Fruit fly (Drosophila melanogaster) whole organism, embryonic: ENCODE measurements around the gene cdi.

Source experiments
- Aef1 ChIP-seq: fragments of 200-800 bp; sonication (Bioruptor generic); IDR thresholded peaks from 3 replicates; pipeline ENCODE4 v1.3.6; 2022; ENCODE audit warnings: missing biosample characterization, missing genetic modification characterization
- Asciz ChIP-seq: fragments of 200-800 bp; sonication (Bioruptor generic); optimal IDR thresholded peaks from 2 replicates; lab custom pipeline; 2017; ENCODE audit warnings: missing biosample characterization, mild to moderate bottlenecking, missing genetic modification characterization, missing genetic modification reagents
- Bgb ChIP-seq: fragments of 200-800 bp; sonication (Bioruptor generic); IDR thresholded peaks from 2 replicates; pipeline ENCODE4 v1.3.6; 2022; ENCODE audit warnings: missing biosample characterization, missing genetic modification characterization; ENCODE audit not compliant: partially characterized antibody
- CG11504 ChIP-seq: fragments of 200-800 bp; sonication (Bioruptor generic); optimal IDR thresholded peaks from 3 replicates; lab custom pipeline; 2019; ENCODE audit warnings: missing biosample characterization, mild to moderate bottlenecking, missing genetic modification characterization, moderate library complexity
- CG11695 ChIP-seq: fragments of 200-800 bp; sonication (Bioruptor generic); IDR thresholded peaks from 3 replicates; pipeline ENCODE4 v1.3.6; 2022; ENCODE audit warnings: missing biosample characterization, missing genetic modification characterization
- CG15514 ChIP-seq: fragments of 200-800 bp; sonication (Bioruptor generic); optimal IDR thresholded peaks from 3 replicates; lab custom pipeline; 2017; ENCODE audit warnings: missing biosample characterization, missing genetic modification characterization, mild to moderate bottlenecking, moderate library complexity, missing genetic modification reagents
- CG15601 ChIP-seq: fragments of 200-800 bp; sonication (Bioruptor generic); optimal IDR thresholded peaks from 3 replicates; lab custom pipeline; 2019; ENCODE audit warnings: missing biosample characterization, mild to moderate bottlenecking, missing genetic modification characterization, moderate library complexity
- CG17359 ChIP-seq: fragments of 200-800 bp; sonication (Bioruptor generic); optimal IDR thresholded peaks from 3 replicates; lab custom pipeline; 2018; ENCODE audit warnings: missing biosample characterization, mild to moderate bottlenecking, missing genetic modification characterization, moderate library complexity
- CG2199 ChIP-seq: fragments of 200-800 bp; sonication (Bioruptor generic); IDR thresholded peaks from 3 replicates; pipeline ENCODE4 v1.3.6; 2022; ENCODE audit warnings: missing biosample characterization, missing genetic modification characterization
- CG2712 ChIP-seq: fragments of 200-800 bp; optimal IDR thresholded peaks from 3 replicates; lab custom pipeline; 2019; ENCODE audit warnings: missing biosample characterization, mild to moderate bottlenecking, missing genetic modification characterization, moderate library complexity
- CG34224 ChIP-seq: fragments of 200-800 bp; sonication (Bioruptor generic); IDR thresholded peaks from 3 replicates; pipeline ENCODE4 v1.3.6; 2022; ENCODE audit warnings: missing biosample characterization, missing genetic modification characterization; ENCODE audit not compliant: partially characterized antibody
- CG5953 ChIP-seq: fragments of 200-800 bp; sonication (Bioruptor generic); IDR thresholded peaks from 2 replicates; pipeline ENCODE4 v1.3.6; 2022; ENCODE audit warnings: missing biosample characterization, missing genetic modification characterization
- CG6175 ChIP-seq: fragments of 200-800 bp; sonication (Bioruptor generic); IDR thresholded peaks from 3 replicates; pipeline ENCODE4 v1.3.6; 2022; ENCODE audit warnings: missing biosample characterization, missing genetic modification characterization
- CG6654 ChIP-seq: fragments of 200-800 bp; sonication (Bioruptor generic); optimal IDR thresholded peaks from 2 replicates; lab custom pipeline; 2017; ENCODE audit warnings: missing biosample characterization, mild to moderate bottlenecking, missing genetic modification characterization
- CG6689 ChIP-seq: fragments of 200-800 bp; sonication (Bioruptor generic); IDR thresholded peaks from 2 replicates; pipeline ENCODE4 v1.3.6; 2022; ENCODE audit warnings: missing biosample characterization, missing genetic modification characterization
- CG8290 ChIP-seq, 3 experiments: fragments of 200-800 bp; sonication (Bioruptor generic); optimal IDR thresholded peaks; 2 replicates each; lab custom pipeline; 2016 to 2019; ENCODE audit warnings: missing biosample characterization in 3 of 3, missing genetic modification characterization in 3 of 3, mild to moderate bottlenecking in 2 of 3, moderate library complexity in 1 of 3
- CG9727 ChIP-seq: fragments of 200-800 bp; sonication (Bioruptor generic); optimal IDR thresholded peaks from 3 replicates; lab custom pipeline; 2017; ENCODE audit warnings: missing biosample characterization, mild to moderate bottlenecking, missing genetic modification characterization
- CTCF ChIP-seq: fragments of 200-800 bp; sonication (Bioruptor generic); optimal IDR thresholded peaks from 2 replicates; lab custom pipeline; 2017; ENCODE audit warnings: missing biosample characterization, mild to moderate bottlenecking, missing genetic modification characterization, moderate library complexity
- HLH4C ChIP-seq: fragments of 200-800 bp; sonication (Bioruptor generic); IDR thresholded peaks from 3 replicates; pipeline ENCODE4 v1.3.6; 2022; ENCODE audit warnings: missing biosample characterization, missing genetic modification characterization; ENCODE audit not compliant: partially characterized antibody
- HLHmδ ChIP-seq: fragments of 200-800 bp; sonication (Bioruptor generic); optimal IDR thresholded peaks from 2 replicates; lab custom pipeline; 2018; ENCODE audit warnings: missing biosample characterization, mild to moderate bottlenecking, missing genetic modification characterization, moderate library complexity
- Hey ChIP-seq: fragments of 200-800 bp; sonication (Bioruptor generic); optimal IDR thresholded peaks from 3 replicates; lab custom pipeline; 2018; ENCODE audit warnings: missing biosample characterization, mild to moderate bottlenecking, missing genetic modification characterization
- Hr39 ChIP-seq: fragments of >200 bp; optimal IDR thresholded peaks from 2 replicates; lab custom pipeline; 2017
- Hr51 ChIP-seq, 2 experiments: fragments of 200-800 bp; sonication (Bioruptor generic); optimal IDR thresholded peaks; 2 replicates in 1 of 2; 3 replicates in 1 of 2; lab custom pipeline; 2016 to 2018; ENCODE audit warnings: missing biosample characterization in 2 of 2, missing genetic modification characterization in 2 of 2, mild to moderate bottlenecking in 1 of 2, moderate library complexity in 1 of 2
- NK7.1 ChIP-seq: fragments of 200-800 bp; sonication (Bioruptor generic); optimal IDR thresholded peaks from 3 replicates; lab custom pipeline; 2016; ENCODE audit warnings: missing biosample characterization, missing genetic modification characterization
- Ravus ChIP-seq: fragments of 200-800 bp; sonication (Bioruptor generic); IDR thresholded peaks from 2 replicates; pipeline ENCODE4 v1.3.6; 2022; ENCODE audit warnings: missing biosample characterization, missing genetic modification characterization
- Trl ChIP-seq, 3 experiments: fragments of >200 bp in 2 of 3; fragments of 200-800 bp in 1 of 3; sonication (Bioruptor generic) in 1 of 3; optimal IDR thresholded peaks; 2 replicates in 1 of 3; 3 replicates in 2 of 3; lab custom pipeline; 2016 to 2017; ENCODE audit warnings: missing biosample characterization in 1 of 3, missing genetic modification characterization in 1 of 3
- cad ChIP-seq: fragments of >200 bp; optimal IDR thresholded peaks from 2 replicates; lab custom pipeline; 2017; ENCODE audit warnings: missing biosample characterization, missing genetic modification characterization
- cg ChIP-seq: fragments of 200-800 bp; sonication (Bioruptor generic); optimal IDR thresholded peaks from 3 replicates; lab custom pipeline; 2019; ENCODE audit warnings: missing biosample characterization, mild to moderate bottlenecking, missing genetic modification characterization, moderate library complexity
- chif ChIP-seq, 2 experiments: fragments of 200-800 bp; sonication (Bioruptor generic); optimal IDR thresholded peaks; 3 replicates each; lab custom pipeline; 2016; ENCODE audit warnings: missing biosample characterization in 2 of 2, missing genetic modification characterization in 2 of 2
- ci ChIP-seq: fragments of 200-800 bp; sonication (Bioruptor generic); IDR thresholded peaks from 3 replicates; pipeline ENCODE4 v1.3.6; 2022; ENCODE audit warnings: missing biosample characterization, missing genetic modification characterization
- crol ChIP-seq: fragments of 200-800 bp; sonication (Bioruptor generic); IDR thresholded peaks from 2 replicates; pipeline ENCODE4 v1.3.6; 2022; ENCODE audit warnings: missing biosample characterization, missing genetic modification characterization
- crp ChIP-seq, 2 experiments: fragments of 200-800 bp; sonication (Bioruptor generic); optimal IDR thresholded peaks; 2 replicates in 1 of 2; 3 replicates in 1 of 2; lab custom pipeline; 2017; ENCODE audit warnings: missing biosample characterization in 2 of 2, missing genetic modification characterization in 2 of 2, mild to moderate bottlenecking in 1 of 2, moderate library complexity in 1 of 2
- dysf ChIP-seq: fragments of 200-800 bp; sonication (Bioruptor generic); IDR thresholded peaks from 3 replicates; pipeline ENCODE4 v1.3.6; 2022; ENCODE audit warnings: missing biosample characterization, missing genetic modification characterization
- gro ChIP-seq: fragments of 200-800 bp; sonication (Bioruptor generic); optimal IDR thresholded peaks from 2 replicates; lab custom pipeline; 2016; ENCODE audit warnings: missing biosample characterization, missing genetic modification characterization
- ham ChIP-seq: fragments of 200-800 bp; sonication (Bioruptor generic); IDR thresholded peaks from 2 replicates; pipeline ENCODE4 v1.3.6; 2022; ENCODE audit warnings: missing biosample characterization, missing genetic modification characterization
- klu ChIP-seq: fragments of 200-800 bp; sonication (Bioruptor generic); IDR thresholded peaks from 2 replicates; pipeline ENCODE4 v1.3.6; 2022; ENCODE audit warnings: missing biosample characterization, missing genetic modification characterization
- nau ChIP-seq: fragments of 200-800 bp; sonication (Bioruptor generic); optimal IDR thresholded peaks from 3 replicates; lab custom pipeline; 2017; ENCODE audit warnings: missing biosample characterization, mild to moderate bottlenecking, missing genetic modification characterization, missing genetic modification reagents
- nerfin-1 ChIP-seq: fragments of 200-800 bp; sonication (Bioruptor generic); optimal IDR thresholded peaks from 3 replicates; lab custom pipeline; 2019; ENCODE audit warnings: missing biosample characterization, mild to moderate bottlenecking, missing genetic modification characterization, moderate library complexity
- nmo ChIP-seq: fragments of 200-800 bp; sonication (Bioruptor generic); optimal IDR thresholded peaks from 2 replicates; lab custom pipeline; 2018; ENCODE audit warnings: missing biosample characterization, mild to moderate bottlenecking, missing genetic modification characterization, moderate library complexity
- pita ChIP-seq: fragments of 200-800 bp; sonication (Bioruptor generic); optimal IDR thresholded peaks from 2 replicates; lab custom pipeline; 2017; ENCODE audit warnings: missing biosample characterization, mild to moderate bottlenecking, missing genetic modification characterization
- slp2 ChIP-seq: fragments of 200-800 bp; sonication (Bioruptor generic); optimal IDR thresholded peaks from 2 replicates; lab custom pipeline; 2016; ENCODE audit warnings: missing biosample characterization, missing genetic modification characterization
- sr ChIP-seq: fragments of 200-800 bp; sonication (Bioruptor generic); IDR thresholded peaks from 3 replicates; pipeline ENCODE4 v1.3.6; 2022; ENCODE audit warnings: missing biosample characterization, missing genetic modification characterization
- tx ChIP-seq: fragments of 200-800 bp; sonication (Bioruptor generic); optimal IDR thresholded peaks from 2 replicates; lab custom pipeline; 2016; ENCODE audit warnings: missing biosample characterization, missing genetic modification characterization

Gene cdi

dm6 chr3R:19014027-19014426 lies 80.0 kb downstream of the cdi start:
- TF ChIP-seq CG5953 (GFP tag; lab: Robert Waterston, UW): no peak
- no peak for TF ChIP-seq gro (GFP tag; lab: Kevin White, UChicago)
- peak; percentile 27 for TF ChIP-seq HLHmδ (GFP tag; lab: Kevin White, UChicago)
- peak; percentile 37 for TF ChIP-seq CTCF
- TF ChIP-seq Hr51 (GFP tag; optimal IDR thresholded peaks at IDR 0.05; lab: Kevin White, UChicago): no peak
- TF ChIP-seq nerfin-1: no peak
- TF ChIP-seq nau (GFP tag; lab: Kevin White, UChicago): no peak
- peak; percentile 89 for TF ChIP-seq CG6654 (GFP tag; lab: Kevin White, UChicago)
- TF ChIP-seq Hr39 (lab: Kevin White, UChicago): no peak
- TF ChIP-seq ci (GFP tag; lab: Robert Waterston, UW): 0 out of 3 replicates have a peak, but pooled peaks have one; percentile 22
- no peak for TF ChIP-seq CG2712
- TF ChIP-seq pita (GFP tag; lab: Kevin White, UChicago): peak; percentile 56
- TF ChIP-seq dysf (GFP tag; lab: Robert Waterston, UW): no peak
- no peak for TF ChIP-seq CG8290 (GFP tag; optimal IDR thresholded peaks at IDR 0.05; lab: Kevin White, UChicago)
- TF ChIP-seq CG8290 (tag; optimal IDR thresholded peaks at IDR 0.05; lab: Kevin White, UChicago): peak in 1 of 2 experiments; percentile 26
- peak; percentile 18 for TF ChIP-seq CG15514
- TF ChIP-seq cad: peak; percentile 71
- peak; percentile 71 for TF ChIP-seq klu (GFP tag; lab: Robert Waterston, UW)
- no peak for TF ChIP-seq Aef1 (GFP tag; lab: Robert Waterston, UW)
- TF ChIP-seq sr (GFP tag; lab: Robert Waterston, UW): peak; percentile 100
- no peak for TF ChIP-seq chif (GFP tag; optimal IDR thresholded peaks at IDR 0.05; lab: Kevin White, UChicago)
- TF ChIP-seq Asciz: no peak
- TF ChIP-seq CG6689 (GFP tag; lab: Robert Waterston, UW): no peak
- no peak for TF ChIP-seq slp2 (GFP tag; lab: Kevin White, UChicago)
- TF ChIP-seq CG6175 (GFP tag; lab: Robert Waterston, UW): no peak
- no peak for TF ChIP-seq Ravus (GFP tag; lab: Robert Waterston, UW)
- TF ChIP-seq Trl (optimal IDR thresholded peaks at IDR 0.05; lab: Kevin White, UChicago): no peak
- no peak for TF ChIP-seq Trl (GFP tag; optimal IDR thresholded peaks at IDR 0.05; lab: Kevin White, UChicago)
- TF ChIP-seq CG17359 (tag; lab: Kevin White, UChicago): no peak
- TF ChIP-seq CG15601 (tag; lab: Kevin White, UChicago): no peak
- TF ChIP-seq cg (GFP tag; lab: Kevin White, UChicago): peak; percentile 63
- no peak for TF ChIP-seq Bgb (GFP tag; lab: Robert Waterston, UW)
- TF ChIP-seq nmo (GFP tag; lab: Kevin White, UChicago): no peak
- no peak for TF ChIP-seq CG34224 (GFP tag; lab: Robert Waterston, UW)
- TF ChIP-seq crol: peak; percentile 19; the same call in 1 of the 2 replicates
- no peak for TF ChIP-seq tx (GFP tag; lab: Kevin White, UChicago)
- no peak for TF ChIP-seq HLH4C
- no peak for TF ChIP-seq NK7.1
- TF ChIP-seq Hey (tag; lab: Kevin White, UChicago): no peak
- TF ChIP-seq CG2199 (GFP tag; lab: Robert Waterston, UW): peak; percentile 81; the same call in 1 of the 3 replicates
- peak; percentile 100 for TF ChIP-seq CG11504 (tag; lab: Kevin White, UChicago)
- TF ChIP-seq CG11695 (GFP tag; lab: Robert Waterston, UW): no peak
- TF ChIP-seq CG9727 (GFP tag; lab: Kevin White, UChicago): no peak
- TF ChIP-seq ham (GFP tag; lab: Robert Waterston, UW): no peak
- TF ChIP-seq crp (GFP tag; optimal IDR thresholded peaks at IDR 0.05; lab: Kevin White, UChicago): no peak
